Worm (Caenorhabditis elegans): ENCODE data around the gene C05D11.1.

DNA sequence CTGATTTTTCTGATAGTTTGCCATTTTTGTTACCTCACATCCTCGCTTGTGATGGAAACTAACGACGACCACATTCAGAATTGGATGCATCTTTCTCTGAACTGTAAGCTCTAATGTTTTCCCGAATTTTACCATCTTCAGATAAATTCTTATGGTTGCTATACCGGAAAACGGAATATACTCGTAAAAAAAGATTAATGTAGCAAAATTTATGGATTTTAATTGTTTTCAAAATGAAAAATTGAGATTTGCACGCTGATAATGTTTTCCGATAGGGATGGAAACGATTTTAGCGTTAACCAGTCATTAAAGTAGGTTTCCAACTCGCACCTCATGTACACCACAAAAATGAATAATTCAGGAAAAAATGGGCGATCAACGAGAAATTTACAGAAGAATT, 14.2 kb downstream of the C05D11.1 start, which contains the start of gene T26A5.6:
- TF ChIP-seq nhr-71 (tag; optimal IDR thresholded peaks at IDR 0.05) = no peak
- no peak for TF ChIP-seq nhr-237 (tag; optimal IDR thresholded peaks at IDR 0.05)
- no peak for TF ChIP-seq lin-39 (tag; optimal IDR thresholded peaks at IDR 0.05)
- TF ChIP-seq aha-1 (tag; optimal IDR thresholded peaks at IDR 0.05) = no peak
- TF ChIP-seq efl-1 (optimal IDR thresholded peaks at IDR 0.05) = no peak
- TF ChIP-seq efl-1 (GFP tag; optimal IDR thresholded peaks at IDR 0.05 in 1 of 2) = no peak
- TF ChIP-seq fos-1 (tag; optimal IDR thresholded peaks at IDR 0.05) = no peak
- no peak for TF ChIP-seq elt-3 (tag; optimal IDR thresholded peaks at IDR 0.05)
- TF ChIP-seq skn-1 (tag; optimal IDR thresholded peaks at IDR 0.05) = no peak
- TF ChIP-seq lsy-2 (tag; optimal IDR thresholded peaks at IDR 0.05) = no peak
- TF ChIP-seq tbx-2 (tag; optimal IDR thresholded peaks at IDR 0.05) = no peak
- TF ChIP-seq mep-1 (tag; optimal IDR thresholded peaks at IDR 0.05) = no peak

All from whole organism, L1 larva.